Fruit fly (Drosophila melanogaster) whole organism, embryonic: ENCODE measurements around the gene GXIVsPLA2.

ENCODE experiments used
- ATbp ChIP-seq: fragments of 200-800 bp; sonication (Bioruptor generic); optimal IDR thresholded peaks from 2 replicates; lab custom pipeline; 2017; ENCODE audit warnings: missing biosample characterization, mild to moderate bottlenecking, missing genetic modification characterization, missing genetic modification reagents
- CG10543 ChIP-seq: fragments of 200-800 bp; sonication (Bioruptor generic); optimal IDR thresholded peaks from 3 replicates; lab custom pipeline; 2017; ENCODE audit warnings: missing biosample characterization, mild to moderate bottlenecking, missing genetic modification characterization, moderate library complexity
- CG11085 ChIP-seq: fragments of 200-800 bp; sonication (Bioruptor generic); IDR thresholded peaks from 2 replicates; pipeline ENCODE4 v1.3.6; 2022; ENCODE audit warnings: missing biosample characterization, missing genetic modification characterization
- CG12071 ChIP-seq: fragments of 200-800 bp; sonication (Bioruptor generic); optimal IDR thresholded peaks from 3 replicates; lab custom pipeline; 2018; ENCODE audit warnings: missing biosample characterization, mild to moderate bottlenecking, missing genetic modification characterization
- CG12155 ChIP-seq: fragments of 200-800 bp; sonication (Bioruptor generic); optimal IDR thresholded peaks from 3 replicates; lab custom pipeline; 2016; ENCODE audit warnings: missing biosample characterization, missing genetic modification characterization
- CG13296 ChIP-seq: fragments of 200-800 bp; sonication (Bioruptor generic); optimal IDR thresholded peaks from 3 replicates; lab custom pipeline; 2018; ENCODE audit warnings: missing biosample characterization, mild to moderate bottlenecking, missing genetic modification characterization
- CG13894 ChIP-seq: fragments of 200-800 bp; sonication (Bioruptor generic); optimal IDR thresholded peaks from 3 replicates; lab custom pipeline; 2018; ENCODE audit warnings: missing biosample characterization, mild to moderate bottlenecking, missing genetic modification characterization, moderate library complexity
- CG15269 ChIP-seq: fragments of 200-800 bp; sonication (Bioruptor generic); optimal IDR thresholded peaks from 2 replicates; lab custom pipeline; 2018; ENCODE audit warnings: missing biosample characterization, mild to moderate bottlenecking, missing genetic modification characterization, moderate library complexity
- CG17361 ChIP-seq: fragments of 200-800 bp; sonication (Bioruptor generic); IDR thresholded peaks from 3 replicates; pipeline ENCODE4 v1.3.6; 2022; ENCODE audit warnings: missing biosample characterization, missing genetic modification characterization
- CG2678 ChIP-seq: fragments of 200-800 bp; sonication (Bioruptor generic); optimal IDR thresholded peaks from 3 replicates; lab custom pipeline; 2019; ENCODE audit warnings: missing biosample characterization, mild to moderate bottlenecking, missing genetic modification characterization, moderate library complexity
- CG32772 ChIP-seq: fragments of 200-800 bp; sonication (Bioruptor generic); IDR thresholded peaks from 2 replicates; pipeline ENCODE4 v1.3.6; 2022; ENCODE audit warnings: missing biosample characterization, missing genetic modification characterization
- CG34376 ChIP-seq: fragments of 200-800 bp; sonication (Bioruptor generic); optimal IDR thresholded peaks from 2 replicates; lab custom pipeline; 2018; ENCODE audit warnings: missing biosample characterization, mild to moderate bottlenecking, missing genetic modification characterization
- CG42726 ChIP-seq: fragments of 200-800 bp; sonication (Bioruptor generic); IDR thresholded peaks from 2 replicates; pipeline ENCODE4 v1.3.6; 2022; ENCODE audit warnings: missing biosample characterization, missing genetic modification characterization; ENCODE audit not compliant: partially characterized antibody
- CG4328 ChIP-seq: fragments of 200-800 bp; sonication (Bioruptor generic); optimal IDR thresholded peaks from 3 replicates; lab custom pipeline; 2017; ENCODE audit warnings: missing biosample characterization, missing genetic modification reagents, missing genetic modification characterization
- CG6175 ChIP-seq: fragments of 200-800 bp; sonication (Bioruptor generic); IDR thresholded peaks from 3 replicates; pipeline ENCODE4 v1.3.6; 2022; ENCODE audit warnings: missing biosample characterization, missing genetic modification characterization
- CG6254 ChIP-seq: fragments of 200-800 bp; sonication (Bioruptor generic); optimal IDR thresholded peaks from 3 replicates; lab custom pipeline; 2017; ENCODE audit warnings: mild to moderate bottlenecking, missing biosample characterization, missing genetic modification reagents, missing genetic modification characterization
- CG8388 ChIP-seq: fragments of 200-800 bp; sonication (Bioruptor generic); optimal IDR thresholded peaks from 2 replicates; lab custom pipeline; 2019; ENCODE audit warnings: missing biosample characterization, mild to moderate bottlenecking, missing genetic modification characterization, moderate library complexity
- CrebB ChIP-seq: fragments of 200-800 bp; sonication (Bioruptor generic); optimal IDR thresholded peaks from 3 replicates; lab custom pipeline; 2018; ENCODE audit warnings: missing biosample characterization, mild to moderate bottlenecking, missing genetic modification characterization
- Dp ChIP-seq: fragments of 200-800 bp; sonication (Bioruptor generic); optimal IDR thresholded peaks from 2 replicates; lab custom pipeline; 2018; ENCODE audit warnings: missing biosample characterization, mild to moderate bottlenecking, missing genetic modification characterization, moderate library complexity
- E2f1 ChIP-seq: fragments of 200-800 bp; sonication (Bioruptor generic); IDR thresholded peaks from 2 replicates; pipeline ENCODE4 v1.3.6; 2022; ENCODE audit warnings: missing biosample characterization, missing genetic modification characterization
- E2f2 ChIP-seq: fragments of 200-800 bp; sonication (Bioruptor generic); IDR thresholded peaks from 2 replicates; pipeline ENCODE4 v1.3.6; 2022; ENCODE audit warnings: missing biosample characterization, missing genetic modification characterization
- Fer1 ChIP-seq: fragments of 200-800 bp; sonication (Bioruptor generic); optimal IDR thresholded peaks from 2 replicates; lab custom pipeline; 2017; ENCODE audit warnings: missing biosample characterization, mild to moderate bottlenecking, missing genetic modification characterization
- Gsc ChIP-seq: fragments of 200-800 bp; sonication (Bioruptor generic); IDR thresholded peaks from 2 replicates; pipeline ENCODE4 v1.3.6; 2022; ENCODE audit warnings: missing biosample characterization, missing genetic modification characterization
- HLH4C ChIP-seq: fragments of 200-800 bp; sonication (Bioruptor generic); IDR thresholded peaks from 3 replicates; pipeline ENCODE4 v1.3.6; 2022; ENCODE audit warnings: missing biosample characterization, missing genetic modification characterization; ENCODE audit not compliant: partially characterized antibody
- Lpt ChIP-seq: fragments of >200 bp; optimal IDR thresholded peaks from 2 replicates; lab custom pipeline; 2018; ENCODE audit warnings: missing biosample characterization, missing genetic modification characterization
- Med ChIP-seq: fragments of 200-800 bp; sonication (Bioruptor generic); peaks from one replicate; lab custom pipeline; 2016; ENCODE audit warnings: missing biosample characterization, missing genetic modification characterization, mild to moderate bottlenecking, inconsistent platforms, moderate library complexity
- Taf1 ChIP-seq: fragments of 200-800 bp; sonication (Bioruptor generic); IDR thresholded peaks from 2 replicates; pipeline ENCODE4 v1.3.6; 2022; ENCODE audit warnings: missing biosample characterization, missing genetic modification characterization
- YL-1 ChIP-seq: fragments of 200-800 bp; sonication (Bioruptor generic); optimal IDR thresholded peaks from 3 replicates; lab custom pipeline; 2017; ENCODE audit warnings: missing biosample characterization, mild to moderate bottlenecking, missing genetic modification characterization
- abd-A ChIP-seq: fragments of 200-800 bp; sonication (Bioruptor generic); optimal IDR thresholded peaks from 3 replicates; lab custom pipeline; 2019; ENCODE audit warnings: missing biosample characterization, mild to moderate bottlenecking, missing genetic modification characterization, moderate library complexity
- ac ChIP-seq: fragments of 200-800 bp; sonication (Bioruptor generic); optimal IDR thresholded peaks from 3 replicates; lab custom pipeline; 2017; ENCODE audit warnings: missing biosample characterization, mild to moderate bottlenecking, missing genetic modification characterization
- aop ChIP-seq: fragments of 200-800 bp; sonication (Bioruptor generic); IDR thresholded peaks from 2 replicates; pipeline ENCODE4 v1.3.6; 2022; ENCODE audit warnings: missing biosample characterization, missing genetic modification characterization
- bcd ChIP-seq: fragments of 200-800 bp; sonication (Bioruptor generic); optimal IDR thresholded peaks from 2 replicates; lab custom pipeline; 2017; ENCODE audit warnings: missing biosample characterization, mild to moderate bottlenecking, missing genetic modification characterization
- caup ChIP-seq: fragments of 200-800 bp; sonication (Bioruptor generic); optimal IDR thresholded peaks from 3 replicates; lab custom pipeline; 2017; ENCODE audit warnings: missing biosample characterization, mild to moderate bottlenecking, missing genetic modification characterization, moderate library complexity; ENCODE audit not compliant: severe bottlenecking
- chinmo ChIP-seq: fragments of 200-800 bp; sonication (Bioruptor generic); IDR thresholded peaks from 4 replicates; pipeline ENCODE4 v1.3.6; 2022; ENCODE audit warnings: missing biosample characterization, missing genetic modification characterization; ENCODE audit not compliant: partially characterized antibody
- crp ChIP-seq, 2 experiments: fragments of 200-800 bp; sonication (Bioruptor generic); optimal IDR thresholded peaks; 2 replicates in 1 of 2; 3 replicates in 1 of 2; lab custom pipeline; 2017; ENCODE audit warnings: missing biosample characterization in 2 of 2, missing genetic modification characterization in 2 of 2, mild to moderate bottlenecking in 1 of 2, moderate library complexity in 1 of 2
- danr ChIP-seq: fragments of 200-800 bp; sonication (Bioruptor generic); IDR thresholded peaks from 2 replicates; pipeline ENCODE4 v1.3.6; 2022; ENCODE audit warnings: missing biosample characterization, missing genetic modification characterization
- dimm ChIP-seq: fragments of 200-800 bp; sonication (Bioruptor generic); IDR thresholded peaks from 2 replicates; pipeline ENCODE4 v1.3.6; 2022; ENCODE audit warnings: missing biosample characterization, missing genetic modification characterization
- exex ChIP-seq: fragments of 200-800 bp; sonication (Bioruptor generic); optimal IDR thresholded peaks from 4 replicates; lab custom pipeline; 2018; ENCODE audit warnings: missing biosample characterization, mild to moderate bottlenecking, missing genetic modification characterization, moderate library complexity
- jigr1 ChIP-seq: fragments of 200-800 bp; sonication (Bioruptor generic); IDR thresholded peaks from 3 replicates; pipeline ENCODE4 v1.3.6; 2022; ENCODE audit warnings: missing biosample characterization, missing genetic modification characterization
- lbe ChIP-seq: fragments of 200-800 bp; sonication (Bioruptor generic); optimal IDR thresholded peaks from 2 replicates; lab custom pipeline; 2016; ENCODE audit warnings: missing biosample characterization, mild to moderate bottlenecking, missing genetic modification characterization
- mirr ChIP-seq: fragments of 200-800 bp; sonication (Bioruptor generic); optimal IDR thresholded peaks from 3 replicates; lab custom pipeline; 2018; ENCODE audit warnings: missing biosample characterization, mild to moderate bottlenecking, missing genetic modification characterization
- odd ChIP-seq: fragments of 200-800 bp; sonication (Bioruptor generic); optimal IDR thresholded peaks from 2 replicates; lab custom pipeline; 2017; ENCODE audit warnings: missing biosample characterization, mild to moderate bottlenecking, missing genetic modification characterization
- stc ChIP-seq: fragments of 200-800 bp; sonication (Bioruptor generic); IDR thresholded peaks from 2 replicates; pipeline ENCODE4 v1.3.6; 2022; ENCODE audit warnings: missing biosample characterization, missing genetic modification characterization
- sug ChIP-seq: fragments of 200-800 bp; optimal IDR thresholded peaks from 2 replicates; lab custom pipeline; 2019; ENCODE audit warnings: missing biosample characterization, mild to moderate bottlenecking, missing genetic modification characterization, moderate library complexity
- wek ChIP-seq: fragments of 200-800 bp; sonication (Bioruptor generic); optimal IDR thresholded peaks from 3 replicates; lab custom pipeline; 2018; ENCODE audit warnings: missing biosample characterization, mild to moderate bottlenecking, missing genetic modification characterization, moderate library complexity
- zen ChIP-seq: fragments of 200-800 bp; sonication (Bioruptor generic); optimal IDR thresholded peaks from 3 replicates; lab custom pipeline; 2018; ENCODE audit warnings: missing biosample characterization, mild to moderate bottlenecking, missing genetic modification characterization, moderate library complexity

GXIVsPLA2 gene

dm6 chr3L:15979912-15980311 lies 25.0 kb downstream of the GXIVsPLA2 start, which contains the start of gene CG17027:
Gene CG17027, plus strand, starts transcription at chr3L:15980100.
- TF ChIP-seq CG12071 (GFP tag; lab: Kevin White, UChicago) (peak; percentile 19), caup (peak; percentile 16), stc (GFP tag; lab: Robert Waterston, UW) (no peak), CG4328 (no peak), exex (no peak), CG13296 (GFP tag; lab: Kevin White, UChicago) (peak; percentile 39), mirr (peak; percentile 5), danr (GFP tag; lab: Robert Waterston, UW) (no peak), odd (GFP tag; lab: Kevin White, UChicago) (peak; percentile 3), CG2678 (peak; percentile 35), YL-1 (no peak), CG34376 (GFP tag; lab: Kevin White, UChicago) (peak; percentile 18), ATbp (GFP tag; lab: Kevin White, UChicago) (no peak), CG17361 (no peak), CG6254 (no peak), CG42726 (GFP tag; lab: Robert Waterston, UW) (0 out of 2 replicates have a peak, but pooled peaks have one; percentile 9), CG8388 (no peak), sug (tag; lab: Kevin White, UChicago) (peak; percentile 50), CG6175 (GFP tag; lab: Robert Waterston, UW) (peak; percentile 56; the same call in 2 of the 3 replicates), Med (GFP tag; lab: Kevin White, UChicago) (peak; percentile 20), lbe (GFP tag; lab: Kevin White, UChicago) (no peak), abd-A (tag; lab: Kevin White, UChicago) (no peak), CG10543 (GFP tag; lab: Kevin White, UChicago) (peak; percentile 15), CG15269 (peak; percentile 6), CG13894 (tag; lab: Kevin White, UChicago) (peak; percentile 53), CG32772 (no peak), Fer1 (GFP tag; lab: Kevin White, UChicago) (peak; percentile 0)
- TF ChIP-seq, all 482 proteins: peak for 15

dm6 chr3L:15981403-15981802 lies 26.5 kb downstream of the GXIVsPLA2 start:
- TF ChIP-seq wek (GFP tag; lab: Kevin White, UChicago) (no peak), Gsc (GFP tag; lab: Robert Waterston, UW) (no peak), Dp (GFP tag; lab: Kevin White, UChicago) (peak; percentile 36), HLH4C (GFP tag; lab: Robert Waterston, UW) (no peak), Taf1 (GFP tag; lab: Robert Waterston, UW) (no peak), aop (GFP tag; lab: Robert Waterston, UW) (no peak), dimm (no peak), Lpt (no peak), CG11085 (GFP tag; lab: Robert Waterston, UW) (no peak), E2f1 (GFP tag; lab: Robert Waterston, UW) (0 out of 2 replicates have a peak, but pooled peaks have one; percentile 7), crp (GFP tag; optimal IDR thresholded peaks at IDR 0.05; lab: Kevin White, UChicago) (peak in 1 of 2 experiments; percentile 48), jigr1 (GFP tag; lab: Robert Waterston, UW) (no peak), zen (no peak), E2f2 (GFP tag; lab: Robert Waterston, UW) (peak; percentile 66), CrebB (tag; lab: Kevin White, UChicago) (no peak), ac (no peak), bcd (GFP tag; lab: Kevin White, UChicago) (no peak), CG12155 (no peak), chinmo (GFP tag; lab: Robert Waterston, UW) (peak; percentile 62; the same call in 1 of the 4 replicates)
